Worm (Caenorhabditis elegans) whole organism, L4 larva: Measurements from ENCODE around the gene fbxc-14.
A peak's percentile ranks its signal among the peaks of the same experiment; 100 is the strongest.
"Not testable (repeated sequence)": the region's sequence is repeated elsewhere in the genome, so short reads cannot be mapped to it uniquely, and the experiment has no call there.

ENCODE experiments used
- Y105C5A.15 ChIP-seq: fragments of 200-800 bp; sonication (Bioruptor generic); IDR thresholded peaks from 2 replicates; pipeline ENCODE4 v1.3.6; 2022; ENCODE audit warnings: missing genetic modification characterization, missing compliant biosample characterization
- ZK337.2 ChIP-seq: fragments of 200-800 bp; sonication (Bioruptor generic); IDR thresholded peaks from 2 replicates; pipeline ENCODE4 v1.3.6; 2022; ENCODE audit warnings: missing genetic modification reagents, missing genetic modification characterization, missing compliant biosample characterization
- aha-1 ChIP-seq: fragments of 150-350 bp; peaks from one replicate; lab custom pipeline; 2014; ENCODE audit warnings: missing biosample characterization, missing genetic modification characterization
- arid-1 ChIP-seq: fragments of 200-800 bp; sonication (Bioruptor generic); conservative IDR thresholded peaks from 2 replicates; pipeline ENCODE4 v1.3.6; 2022; ENCODE audit warnings: missing genetic modification reagents, missing genetic modification characterization, missing compliant biosample characterization
- ceh-20 ChIP-seq: fragments of 200-800 bp; sonication (Bioruptor generic); IDR thresholded peaks from 2 replicates; pipeline ENCODE4 v1.3.6; 2022; ENCODE audit warnings: missing genetic modification reagents, missing genetic modification characterization, missing compliant biosample characterization
- ces-1 ChIP-seq: fragments of 150-350 bp; sonication (generic microtip); optimal IDR thresholded peaks from 4 replicates; lab custom pipeline; 2014; ENCODE audit warnings: missing biosample characterization, missing genetic modification reagents, missing genetic modification characterization
- cey-2 ChIP-seq: sonication (generic microtip); optimal IDR thresholded peaks from 3 replicates; lab custom pipeline; 2017; ENCODE audit warnings: missing genetic modification characterization, mild to moderate bottlenecking, missing compliant biosample characterization, antibody characterized with exemption, borderline replicate concordance; ENCODE audit not compliant: insufficient read depth
- ctbp-1 ChIP-seq: fragments of 200-800 bp; sonication (Bioruptor generic); IDR thresholded peaks from 2 replicates; pipeline ENCODE4 v1.3.6; 2022; ENCODE audit warnings: missing genetic modification reagents, missing genetic modification characterization, missing compliant biosample characterization
- daf-12 ChIP-seq: fragments of 150-350 bp; optimal IDR thresholded peaks from 2 replicates; lab custom pipeline; 2014; ENCODE audit warnings: missing biosample characterization, missing genetic modification reagents, missing genetic modification characterization
- daf-19 ChIP-seq: fragments of 200-800 bp; sonication (Bioruptor generic); conservative IDR thresholded peaks from 2 replicates; pipeline ENCODE4 v1.3.6; 2022; ENCODE audit warnings: missing genetic modification characterization, missing compliant biosample characterization
- dmd-6 ChIP-seq: fragments of 200-800 bp; sonication (Bioruptor generic); IDR thresholded peaks from 2 replicates; pipeline ENCODE4 v1.3.6; 2022; ENCODE audit warnings: missing genetic modification reagents, missing genetic modification characterization, missing compliant biosample characterization
- dmd-8 ChIP-seq: fragments of 200-800 bp; sonication (Bioruptor generic); IDR thresholded peaks from 2 replicates; pipeline ENCODE4 v1.3.6; 2022; ENCODE audit warnings: missing genetic modification characterization, missing compliant biosample characterization
- dve-1 ChIP-seq: sonication (generic microtip); optimal IDR thresholded peaks from 2 replicates; lab custom pipeline; 2017; ENCODE audit warnings: antibody characterized with exemption, mild to moderate bottlenecking, missing genetic modification characterization, missing compliant biosample characterization; ENCODE audit not compliant: insufficient read depth
- egl-43 ChIP-seq: fragments of 200-800 bp; sonication (Bioruptor generic); IDR thresholded peaks from 2 replicates; pipeline ENCODE4 v1.3.6; 2022; ENCODE audit warnings: missing genetic modification reagents, missing genetic modification characterization, missing compliant biosample characterization
- fkh-10 ChIP-seq: fragments of 150-350 bp; optimal IDR thresholded peaks from 2 replicates; lab custom pipeline; 2014; ENCODE audit warnings: missing biosample characterization, missing genetic modification reagents, missing genetic modification characterization
- hlh-11 ChIP-seq: fragments of 200-800 bp; sonication (Bioruptor generic); optimal IDR thresholded peaks from 2 replicates; lab custom pipeline; 2018; ENCODE audit warnings: mild to moderate bottlenecking, missing genetic modification characterization, missing compliant biosample characterization
- jun-1 ChIP-seq: fragments of 150-350 bp; optimal IDR thresholded peaks from 2 replicates; lab custom pipeline; 2014; ENCODE audit warnings: missing biosample characterization, missing genetic modification reagents, missing genetic modification characterization
- lin-1 ChIP-seq: fragments of 200-800 bp; sonication (Bioruptor generic); IDR thresholded peaks from 2 replicates; pipeline ENCODE4 v1.3.6; 2022; ENCODE audit warnings: missing genetic modification reagents, missing genetic modification characterization, missing compliant biosample characterization
- lin-39 ChIP-seq: fragments of 150-350 bp; optimal IDR thresholded peaks from 2 replicates; lab custom pipeline; 2014; ENCODE audit warnings: missing biosample characterization, missing genetic modification reagents, missing genetic modification characterization
- mdt-29 ChIP-seq: fragments of 200-800 bp; sonication (Bioruptor generic); IDR thresholded peaks from 2 replicates; pipeline ENCODE4 v1.3.6; 2022; ENCODE audit warnings: missing genetic modification reagents, missing genetic modification characterization, missing compliant biosample characterization
- mep-1 ChIP-seq: fragments of 150-350 bp; sonication (generic microtip); optimal IDR thresholded peaks from 3 replicates; lab custom pipeline; 2014; ENCODE audit warnings: missing biosample characterization, missing genetic modification characterization
- mxl-3 ChIP-seq: fragments of 200-800 bp; sonication (Bioruptor generic); optimal IDR thresholded peaks from 2 replicates; lab custom pipeline; 2018; ENCODE audit warnings: mild to moderate bottlenecking, missing genetic modification characterization, missing compliant biosample characterization
- nhr-10 ChIP-seq: fragments of 150-350 bp; optimal IDR thresholded peaks from 2 replicates; lab custom pipeline; 2014; ENCODE audit warnings: missing biosample characterization, missing genetic modification characterization
- nhr-28 ChIP-seq: fragments of 150-350 bp; optimal IDR thresholded peaks from 2 replicates; lab custom pipeline; 2014; ENCODE audit warnings: missing biosample characterization, missing genetic modification characterization
- nhr-48 ChIP-seq: sonication (generic microtip); optimal IDR thresholded peaks from 2 replicates; lab custom pipeline; 2016; ENCODE audit warnings: mild to moderate bottlenecking, missing genetic modification characterization, missing compliant biosample characterization
- nhr-6 ChIP-seq: fragments of 150-350 bp; optimal IDR thresholded peaks from 2 replicates; lab custom pipeline; 2014; ENCODE audit warnings: missing biosample characterization, missing genetic modification characterization
- pha-4 ChIP-seq, 2 experiments: fragments of 150-350 bp in 1 of 2; fragments of 200-800 bp in 1 of 2; sonication (Bioruptor generic) in 1 of 2; IDR thresholded peaks in 1 of 2; optimal IDR thresholded peaks in 1 of 2; 2 replicates each; pipeline versions ENCODE4 v1.3.6 to Lab custom; 2014 to 2022; ENCODE audit warnings: missing genetic modification characterization in 2 of 2, missing genetic modification reagents in 2 of 2, missing biosample characterization in 1 of 2, missing compliant biosample characterization in 1 of 2
- rbr-2 ChIP-seq: sonication (generic microtip); optimal IDR thresholded peaks from 2 replicates; lab custom pipeline; 2016; ENCODE audit warnings: missing genotype, missing genetic modification characterization, missing compliant biosample characterization
- snpc-4 ChIP-seq: fragments of 150-350 bp; optimal IDR thresholded peaks from 2 replicates; lab custom pipeline; 2014; ENCODE audit warnings: missing biosample characterization, missing genetic modification characterization
- spr-1 ChIP-seq: sonication (generic microtip); optimal IDR thresholded peaks from 2 replicates; lab custom pipeline; 2016; ENCODE audit warnings: mild to moderate bottlenecking, missing genetic modification characterization, missing compliant biosample characterization
- unc-62 ChIP-seq, 3 experiments: fragments of 150-350 bp in 1 of 3; sonication (generic microtip); optimal IDR thresholded peaks in 2 of 3; peaks in 1 of 3; 1 replicate in 1 of 3; 2 replicates in 2 of 3; lab custom pipeline; 2014 to 2017; ENCODE audit warnings: missing biosample characterization in 3 of 3, missing genetic modification characterization in 3 of 3, missing genetic modification reagents in 3 of 3, missing genotype in 1 of 3
- vab-7 ChIP-seq: fragments of 200-800 bp; sonication (Bioruptor generic); IDR thresholded peaks from 2 replicates; pipeline ENCODE4 v1.3.6; 2022; ENCODE audit warnings: missing genetic modification reagents, missing genetic modification characterization, missing compliant biosample characterization
- zip-11 ChIP-seq: fragments of 200-800 bp; sonication (Bioruptor generic); IDR thresholded peaks from 2 replicates; pipeline ENCODE4 v1.3.6; 2022; ENCODE audit warnings: missing genetic modification characterization, missing compliant biosample characterization
- ztf-11 ChIP-seq: fragments of 150-350 bp; optimal IDR thresholded peaks from 2 replicates; lab custom pipeline; 2014; ENCODE audit warnings: missing biosample characterization, missing genetic modification characterization
- ztf-7 ChIP-seq: fragments of 150-350 bp; optimal IDR thresholded peaks from 2 replicates; lab custom pipeline; 2014; ENCODE audit warnings: missing biosample characterization, missing genetic modification characterization

fbxc-14 gene

DNA sequence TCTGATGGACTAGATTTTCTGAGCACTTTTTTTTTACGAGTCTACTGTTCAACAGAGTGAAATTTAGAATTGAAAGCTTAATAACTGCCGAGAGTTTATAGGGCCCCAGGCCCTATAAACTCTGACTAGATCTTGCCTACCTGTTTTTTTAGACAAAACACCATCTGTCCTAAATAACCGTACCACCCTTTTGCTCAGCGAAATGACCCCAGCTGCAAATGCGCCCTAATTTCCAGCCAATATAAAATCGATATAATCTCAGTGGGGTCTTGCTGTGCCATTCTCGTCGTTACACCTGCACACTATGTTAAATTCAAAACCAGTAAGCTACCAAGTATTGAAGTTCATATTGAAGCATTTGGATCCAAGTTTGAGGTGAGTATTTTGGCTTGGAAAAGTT, at the start of gene fbxc-14:
Gene fbxc-14, plus strand, starts transcription at position 301 of the 400 bp plus-strand sequence.
- no peak for TF ChIP-seq arid-1 (GFP tag; lab: Robert Waterston, UW)
- TF ChIP-seq ceh-20 (GFP tag; lab: Robert Waterston, UW) = no peak
- no peak for TF ChIP-seq dve-1 (tag; lab: Kevin White, UChicago)
- TF ChIP-seq lin-39 = no peak
- no peak for TF ChIP-seq dmd-6 (GFP tag; lab: Robert Waterston, UW)
- no peak for TF ChIP-seq daf-12 (tag; lab: Kevin White, UChicago)
- TF ChIP-seq ctbp-1 = no peak
- TF ChIP-seq lin-1 = no peak
- no peak for TF ChIP-seq Y105C5A.15 (GFP tag; lab: Robert Waterston, UW)
- TF ChIP-seq rbr-2 (tag; lab: Kevin White, UChicago) = no peak
- no peak for TF ChIP-seq nhr-48 (tag; lab: Kevin White, UChicago)
- TF ChIP-seq mxl-3 = no peak
- no peak for TF ChIP-seq daf-19 (GFP tag; lab: Robert Waterston, UW)
- no peak for TF ChIP-seq mdt-29 (GFP tag; lab: Robert Waterston, UW)
- no peak for TF ChIP-seq ztf-7

DNA sequence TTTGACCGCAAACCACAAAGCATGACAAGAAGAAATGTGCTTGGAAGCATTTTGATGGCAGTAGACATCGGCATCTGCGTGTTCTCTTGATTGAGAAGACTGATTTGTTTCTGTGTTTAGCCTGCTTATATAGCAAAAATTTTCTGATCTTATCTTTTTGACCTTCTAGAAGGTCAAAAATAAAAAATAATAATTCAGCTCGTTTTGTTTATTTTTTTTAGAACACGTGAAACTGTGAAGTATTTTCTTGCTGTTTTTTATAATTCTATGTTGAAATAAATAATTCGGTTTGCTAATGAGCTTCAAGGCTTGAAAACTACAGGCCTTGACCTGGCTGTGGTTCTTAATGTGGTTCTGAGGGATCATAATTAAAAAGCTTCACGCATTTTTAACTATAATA, 46.8 kb upstream of the fbxc-14 start, which contains the start of gene R07C3.13:
Gene R07C3.13, minus strand, starts transcription at position 101 of the 400 bp plus-strand sequence.
- TF ChIP-seq dve-1 (tag; lab: Kevin White, UChicago) (no peak), ztf-11 (no peak), nhr-6 (tag; lab: Kevin White, UChicago) (no peak), cey-2 (tag; lab: Kevin White, UChicago) (no peak), snpc-4 (tag; lab: Kevin White, UChicago) (no peak)
- TF ChIP-seq, all 104 proteins: peak for 0

DNA sequence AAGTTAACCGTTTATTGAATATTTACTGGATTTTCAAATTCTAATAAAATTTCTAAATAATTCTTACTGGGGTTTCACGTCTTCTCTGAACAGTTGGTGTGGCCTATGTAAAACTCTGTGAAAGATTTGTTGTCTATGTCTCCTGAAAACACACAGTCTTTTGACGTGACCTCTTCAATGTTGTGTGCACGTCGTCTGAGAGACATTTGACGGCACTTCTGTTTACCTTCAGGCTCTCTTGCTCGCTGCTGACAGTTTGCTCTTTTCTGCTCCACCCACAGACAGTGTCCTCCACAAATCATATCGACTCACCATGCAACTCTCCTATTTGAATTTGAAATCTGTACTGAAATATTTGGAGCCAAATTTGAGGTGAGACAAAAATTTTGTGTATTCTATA, 43.2 kb upstream of the fbxc-14 start, which contains the start of gene fbxc-34:
Gene fbxc-34, plus strand, starts transcription at position 301 of the 400 bp plus-strand sequence.
- TF ChIP-seq jun-1 (tag; lab: Kevin White, UChicago); hlh-11 (tag; lab: Kevin White, UChicago); ZK337.2: not testable (repeated sequence)

DNA sequence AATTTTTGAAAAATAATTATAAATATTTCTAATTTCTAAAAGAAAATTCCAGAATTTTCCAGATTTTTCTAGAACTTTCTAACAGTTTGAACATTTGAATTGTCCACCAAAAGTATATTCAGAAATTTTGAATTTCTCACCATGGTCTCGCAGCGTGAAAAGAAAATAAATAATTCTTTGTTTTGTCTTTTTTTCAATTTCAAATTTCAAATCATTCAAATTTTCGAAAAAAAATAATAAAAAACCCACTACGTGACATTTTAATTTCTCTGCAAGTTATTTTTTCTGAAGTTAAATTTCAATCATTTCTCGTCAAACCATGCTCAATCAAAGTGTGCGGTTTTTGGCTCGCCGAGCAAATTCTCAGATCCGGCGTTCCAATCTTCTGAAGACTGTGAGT, 41.4 kb upstream of the fbxc-14 start, which contains the start of gene acs-15:
Gene acs-15, plus strand, starts transcription at position 301 of the 400 bp plus-strand sequence.
- TF ChIP-seq ces-1 (GFP tag; lab: Kevin White, UChicago) (no peak), nhr-28 (no peak), zip-11 (GFP tag; lab: Robert Waterston, UW) (no peak), dmd-8 (GFP tag; lab: Robert Waterston, UW) (no peak), nhr-10 (no peak), vab-7 (GFP tag; lab: Robert Waterston, UW) (no peak), fkh-10 (GFP tag; lab: Kevin White, UChicago) (no peak), mep-1 (no peak), cey-2 (tag; lab: Kevin White, UChicago) (no peak), pha-4 (GFP tag; IDR thresholded peaks at IDR 0.05; lab: Robert Waterston, UW) (no peak), pha-4 (tag; optimal IDR thresholded peaks at IDR 0.05; lab: Kevin White, UChicago) (no peak), egl-43 (GFP tag; lab: Robert Waterston, UW) (no peak)

DNA sequence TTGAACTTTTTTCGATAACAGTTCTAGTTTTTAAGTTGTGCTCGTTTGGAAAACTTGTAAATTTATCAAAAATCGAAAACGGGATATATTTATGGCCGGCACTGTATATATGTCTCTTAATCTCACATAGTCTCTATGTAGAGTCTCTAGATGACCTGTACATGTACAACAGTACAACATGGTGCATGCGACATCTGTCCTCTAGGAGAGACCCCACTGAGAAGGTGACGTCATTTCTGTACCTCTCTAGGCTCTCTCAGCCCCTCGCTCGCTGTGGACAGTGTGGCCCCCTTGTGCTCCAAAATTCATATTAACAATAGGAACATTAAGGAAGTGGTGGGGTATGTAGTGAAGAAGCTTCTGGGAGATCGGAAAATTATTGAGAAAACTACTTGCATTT, 36.8 kb upstream of the fbxc-14 start:
- TF ChIP-seq spr-1 (tag; lab: Kevin White, UChicago) (no peak), aha-1 (peak; percentile 23), unc-62 (GFP tag; optimal IDR thresholded peaks at IDR 0.05 in 1 of 2; lab: Kevin White, UChicago) (peak in 1 of 2 experiments; percentile 28), unc-62 (tag; optimal IDR thresholded peaks at IDR 0.05; lab: Kevin White, UChicago) (no peak)
